Fruit fly (Drosophila melanogaster) whole organism, embryonic: ENCODE measurements around the gene CG10347.

ENCODE experiments used
- Atf-2 ChIP-seq: fragments of 200-800 bp; sonication (Bioruptor generic); optimal IDR thresholded peaks from 2 replicates; lab custom pipeline; 2016; ENCODE audit warnings: missing biosample characterization, missing genetic modification characterization
- Blimp-1 ChIP-seq: fragments of 200-800 bp; sonication (Bioruptor generic); optimal IDR thresholded peaks from 3 replicates; lab custom pipeline; 2018; ENCODE audit warnings: missing biosample characterization, missing genetic modification characterization, mild to moderate bottlenecking, moderate library complexity, missing genetic modification reagents
- BtbVII ChIP-seq: fragments of 200-800 bp; sonication (Bioruptor generic); optimal IDR thresholded peaks from 3 replicates; lab custom pipeline; 2017; ENCODE audit warnings: missing biosample characterization, mild to moderate bottlenecking, missing genetic modification characterization
- CG11504 ChIP-seq: fragments of 200-800 bp; sonication (Bioruptor generic); optimal IDR thresholded peaks from 3 replicates; lab custom pipeline; 2019; ENCODE audit warnings: missing biosample characterization, mild to moderate bottlenecking, missing genetic modification characterization, moderate library complexity
- CG11723 ChIP-seq: fragments of 200-800 bp; sonication (Bioruptor generic); optimal IDR thresholded peaks from 2 replicates; lab custom pipeline; 2017; ENCODE audit warnings: missing biosample characterization, mild to moderate bottlenecking, missing genetic modification characterization
- CG12942 ChIP-seq: fragments of 200-800 bp; sonication (Bioruptor generic); optimal IDR thresholded peaks from 3 replicates; lab custom pipeline; 2016; ENCODE audit warnings: missing biosample characterization, missing genetic modification characterization
- CG14014 ChIP-seq: fragments of 200-800 bp; sonication (Bioruptor generic); IDR thresholded peaks from 2 replicates; pipeline ENCODE4 v1.3.6; 2022; ENCODE audit warnings: missing biosample characterization, missing genetic modification characterization
- CG14710 ChIP-seq: fragments of 200-800 bp; sonication (Bioruptor generic); optimal IDR thresholded peaks from 3 replicates; lab custom pipeline; 2019; ENCODE audit warnings: missing biosample characterization, mild to moderate bottlenecking, missing genetic modification characterization, moderate library complexity
- CG15514 ChIP-seq: fragments of 200-800 bp; sonication (Bioruptor generic); optimal IDR thresholded peaks from 3 replicates; lab custom pipeline; 2017; ENCODE audit warnings: missing biosample characterization, missing genetic modification characterization, mild to moderate bottlenecking, moderate library complexity, missing genetic modification reagents
- CG15601 ChIP-seq: fragments of 200-800 bp; sonication (Bioruptor generic); optimal IDR thresholded peaks from 3 replicates; lab custom pipeline; 2019; ENCODE audit warnings: missing biosample characterization, mild to moderate bottlenecking, missing genetic modification characterization, moderate library complexity
- CG17385 ChIP-seq: fragments of 200-800 bp; sonication (Bioruptor generic); optimal IDR thresholded peaks from 3 replicates; lab custom pipeline; 2018; ENCODE audit warnings: missing biosample characterization, mild to moderate bottlenecking, missing genetic modification characterization
- CG2889 ChIP-seq: fragments of 200-800 bp; sonication (Bioruptor generic); IDR thresholded peaks from 3 replicates; pipeline ENCODE4 v1.3.6; 2022; ENCODE audit warnings: missing biosample characterization, missing genetic modification characterization
- CG33213 ChIP-seq: fragments of 200-800 bp; sonication (Bioruptor generic); optimal IDR thresholded peaks from 3 replicates; lab custom pipeline; 2016; ENCODE audit warnings: missing biosample characterization, missing genetic modification characterization
- CG3407 ChIP-seq: fragments of 200-800 bp; sonication (Bioruptor generic); optimal IDR thresholded peaks from 2 replicates; lab custom pipeline; 2018; ENCODE audit warnings: missing biosample characterization, mild to moderate bottlenecking, missing genetic modification characterization
- CG34376 ChIP-seq: fragments of 200-800 bp; sonication (Bioruptor generic); optimal IDR thresholded peaks from 2 replicates; lab custom pipeline; 2018; ENCODE audit warnings: missing biosample characterization, mild to moderate bottlenecking, missing genetic modification characterization
- CG4424 ChIP-seq: fragments of 200-800 bp; sonication (Bioruptor generic); optimal IDR thresholded peaks from 3 replicates; lab custom pipeline; 2016; ENCODE audit warnings: missing biosample characterization, missing genetic modification characterization
- CG6654 ChIP-seq: fragments of 200-800 bp; sonication (Bioruptor generic); optimal IDR thresholded peaks from 2 replicates; lab custom pipeline; 2017; ENCODE audit warnings: missing biosample characterization, mild to moderate bottlenecking, missing genetic modification characterization
- CG6854 ChIP-seq: fragments of 200-800 bp; sonication (Bioruptor generic); optimal IDR thresholded peaks from 3 replicates; lab custom pipeline; 2017; ENCODE audit warnings: missing biosample characterization, mild to moderate bottlenecking, missing genetic modification characterization
- CG9215 ChIP-seq: fragments of 200-800 bp; sonication (Bioruptor generic); IDR thresholded peaks from 2 replicates; pipeline ENCODE4 v1.3.6; 2022; ENCODE audit warnings: missing biosample characterization, missing genetic modification characterization
- Doc2 ChIP-seq: fragments of 200-800 bp; sonication (Bioruptor generic); IDR thresholded peaks from 2 replicates; pipeline ENCODE4 v1.3.6; 2022; ENCODE audit warnings: missing biosample characterization, missing genetic modification characterization
- HHEX ChIP-seq: fragments of 200-800 bp; sonication (Bioruptor generic); optimal IDR thresholded peaks from 3 replicates; lab custom pipeline; 2017; ENCODE audit warnings: missing biosample characterization, mild to moderate bottlenecking, missing genetic modification characterization, missing genetic modification reagents
- Hr39 ChIP-seq: fragments of >200 bp; optimal IDR thresholded peaks from 2 replicates; lab custom pipeline; 2017
- Lhr ChIP-seq: fragments of 200-800 bp; sonication (Bioruptor generic); optimal IDR thresholded peaks from 3 replicates; lab custom pipeline; 2017; ENCODE audit warnings: mild to moderate bottlenecking, missing biosample characterization, missing genetic modification reagents, missing genetic modification characterization
- MESR4 ChIP-seq: fragments of 200-800 bp; sonication (Bioruptor generic); optimal IDR thresholded peaks from 2 replicates; lab custom pipeline; 2018; ENCODE audit warnings: missing biosample characterization, mild to moderate bottlenecking, missing genetic modification characterization, moderate library complexity
- MTF-1 ChIP-seq: fragments of 200-800 bp; sonication (Bioruptor generic); optimal IDR thresholded peaks from 2 replicates; lab custom pipeline; 2018; ENCODE audit warnings: missing biosample characterization, mild to moderate bottlenecking, missing genetic modification characterization, borderline replicate concordance
- Med ChIP-seq: fragments of 200-800 bp; sonication (Bioruptor generic); peaks from one replicate; lab custom pipeline; 2016; ENCODE audit warnings: missing biosample characterization, missing genetic modification characterization, mild to moderate bottlenecking, inconsistent platforms, moderate library complexity
- NC2α ChIP-seq: fragments of 200-800 bp; sonication (Bioruptor generic); optimal IDR thresholded peaks from 2 replicates; lab custom pipeline; 2016; ENCODE audit warnings: missing biosample characterization, missing genetic modification characterization
- NC2β ChIP-seq: fragments of 200-800 bp; sonication (Bioruptor generic); optimal IDR thresholded peaks from 2 replicates; lab custom pipeline; 2016; ENCODE audit warnings: missing biosample characterization, missing genetic modification characterization
- ap ChIP-seq: fragments of 200-800 bp; sonication (Bioruptor generic); IDR thresholded peaks from 2 replicates; pipeline ENCODE4 v1.3.6; 2022; ENCODE audit warnings: missing biosample characterization, missing genetic modification characterization
- corto ChIP-seq: fragments of 200-800 bp; sonication (Bioruptor generic); optimal IDR thresholded peaks from 2 replicates; lab custom pipeline; 2016; ENCODE audit warnings: missing biosample characterization, mild to moderate bottlenecking, missing genetic modification characterization, moderate library complexity
- crp ChIP-seq, 2 experiments: fragments of 200-800 bp; sonication (Bioruptor generic); optimal IDR thresholded peaks; 2 replicates in 1 of 2; 3 replicates in 1 of 2; lab custom pipeline; 2017; ENCODE audit warnings: missing biosample characterization in 2 of 2, missing genetic modification characterization in 2 of 2, mild to moderate bottlenecking in 1 of 2, moderate library complexity in 1 of 2
- gsb ChIP-seq: fragments of 200-800 bp; sonication (Bioruptor generic); IDR thresholded peaks from 2 replicates; pipeline ENCODE4 v1.3.6; 2022; ENCODE audit warnings: missing biosample characterization, missing genetic modification characterization
- gt ChIP-seq: fragments of 200-800 bp; sonication (Bioruptor generic); IDR thresholded peaks from 2 replicates; pipeline ENCODE4 v1.3.6; 2022; ENCODE audit warnings: missing biosample characterization, missing genetic modification characterization
- hth ChIP-seq: fragments of >200 bp; optimal IDR thresholded peaks from 2 replicates; lab custom pipeline; 2017; ENCODE audit warnings: inconsistent platforms
- ken ChIP-seq: fragments of 200-800 bp; sonication (Bioruptor generic); IDR thresholded peaks from 3 replicates; pipeline ENCODE4 v1.3.6; 2022; ENCODE audit warnings: missing biosample characterization, missing genetic modification characterization
- mirr ChIP-seq: fragments of 200-800 bp; sonication (Bioruptor generic); optimal IDR thresholded peaks from 3 replicates; lab custom pipeline; 2018; ENCODE audit warnings: missing biosample characterization, mild to moderate bottlenecking, missing genetic modification characterization
- oc ChIP-seq: fragments of 200-800 bp; sonication (Bioruptor generic); optimal IDR thresholded peaks from 2 replicates; lab custom pipeline; 2018; ENCODE audit warnings: missing biosample characterization, mild to moderate bottlenecking, missing genetic modification characterization, moderate library complexity
- odd ChIP-seq: fragments of 200-800 bp; sonication (Bioruptor generic); optimal IDR thresholded peaks from 2 replicates; lab custom pipeline; 2017; ENCODE audit warnings: missing biosample characterization, mild to moderate bottlenecking, missing genetic modification characterization
- org-1 ChIP-seq: fragments of 200-800 bp; sonication (Bioruptor generic); optimal IDR thresholded peaks from 2 replicates; lab custom pipeline; 2017; ENCODE audit warnings: missing biosample characterization, missing genetic modification characterization
- pfk ChIP-seq: fragments of 200-800 bp; sonication (Bioruptor generic); optimal IDR thresholded peaks from 2 replicates; lab custom pipeline; 2018; ENCODE audit warnings: missing biosample characterization, mild to moderate bottlenecking, missing genetic modification characterization, moderate library complexity
- prd ChIP-seq, 3 experiments: fragments of >200 bp in 2 of 3; fragments of 200-800 bp in 1 of 3; sonication (Bioruptor generic) in 1 of 3; optimal IDR thresholded peaks in 2 of 3; IDR thresholded peaks in 1 of 3; 2 replicates in 2 of 3; 3 replicates in 1 of 3; pipeline versions ENCODE4 v1.3.6 to Lab custom; 2017 to 2022; ENCODE audit warnings: missing biosample characterization in 1 of 3, missing genetic modification characterization in 1 of 3
- pros ChIP-seq: fragments of 200-800 bp; sonication (Bioruptor generic); optimal IDR thresholded peaks from 3 replicates; lab custom pipeline; 2019; ENCODE audit warnings: missing biosample characterization, mild to moderate bottlenecking, missing genetic modification characterization, moderate library complexity
- psq ChIP-seq: fragments of 200-800 bp; sonication (Bioruptor generic); optimal IDR thresholded peaks from 2 replicates; lab custom pipeline; 2017; ENCODE audit warnings: missing biosample characterization, missing genetic modification characterization
- rib ChIP-seq: fragments of 200-800 bp; sonication (Bioruptor generic); IDR thresholded peaks from 2 replicates; pipeline ENCODE4 v1.3.6; 2022; ENCODE audit warnings: missing biosample characterization, missing genetic modification characterization
- sens ChIP-seq: fragments of 200-800 bp; sonication (Bioruptor generic); peaks from one replicate; lab custom pipeline; 2016; ENCODE audit warnings: missing biosample characterization, missing genetic modification characterization
- sqz ChIP-seq: fragments of 200-800 bp; sonication (Bioruptor generic); optimal IDR thresholded peaks from 3 replicates; lab custom pipeline; 2018; ENCODE audit warnings: missing biosample characterization, mild to moderate bottlenecking, missing genetic modification characterization
- tgo ChIP-seq: fragments of 200-800 bp; sonication (Bioruptor generic); IDR thresholded peaks from 3 replicates; pipeline ENCODE4 v1.3.6; 2022; ENCODE audit warnings: missing biosample characterization, missing genetic modification characterization
- tin ChIP-seq: fragments of 200-800 bp; sonication (Bioruptor generic); optimal IDR thresholded peaks from 3 replicates; lab custom pipeline; 2016; ENCODE audit warnings: missing biosample characterization, missing genetic modification characterization
- wek ChIP-seq: fragments of 200-800 bp; sonication (Bioruptor generic); optimal IDR thresholded peaks from 3 replicates; lab custom pipeline; 2018; ENCODE audit warnings: missing biosample characterization, mild to moderate bottlenecking, missing genetic modification characterization, moderate library complexity

CG10347 gene

dm6 chrX:11817183-11817972 lies 37.4 kb downstream of the CG10347 start (continued):
- no peak for TF ChIP-seq CG2889 (GFP tag; lab: Robert Waterston, UW)
- TF ChIP-seq Blimp-1 (GFP tag; lab: Kevin White, UChicago), result no peak
- TF ChIP-seq CG14014 (GFP tag; lab: Robert Waterston, UW), result 0 out of 2 replicates have a peak, but pooled peaks have one; percentile 16
- peak; percentile 88 for TF ChIP-seq CG17385 (GFP tag; lab: Kevin White, UChicago)
- peak in 1 of 2 experiments; percentile 73 for TF ChIP-seq crp (GFP tag; optimal IDR thresholded peaks at IDR 0.05; lab: Kevin White, UChicago)
- peak; percentile 11 for TF ChIP-seq BtbVII (GFP tag; lab: Kevin White, UChicago)
- TF ChIP-seq prd (optimal IDR thresholded peaks at IDR 0.05; lab: Kevin White, UChicago), result no peak
- TF ChIP-seq prd (GFP tag; IDR thresholded peaks at IDR 0.05; lab: Robert Waterston, UW), result no peak
- no peak for TF ChIP-seq CG12942 (GFP tag; lab: Kevin White, UChicago)
- TF ChIP-seq CG6854, result no peak
- no peak for TF ChIP-seq Doc2
- peak; percentile 6 for TF ChIP-seq CG3407 (GFP tag; lab: Kevin White, UChicago)
- no peak for TF ChIP-seq tgo (GFP tag; lab: Robert Waterston, UW)
- TF ChIP-seq MESR4 (GFP tag; lab: Kevin White, UChicago), result peak; percentile 19
- peak; percentile 40 for TF ChIP-seq sens (GFP tag; lab: Kevin White, UChicago)
- no peak for TF ChIP-seq NC2α (GFP tag; lab: Kevin White, UChicago)
- no peak for TF ChIP-seq CG15514 (GFP tag; lab: Kevin White, UChicago)
- no peak for TF ChIP-seq HHEX (GFP tag; lab: Kevin White, UChicago)
- no peak for TF ChIP-seq CG9215 (GFP tag; lab: Robert Waterston, UW)
- TF ChIP-seq CG34376, result peak; percentile 48
- TF ChIP-seq org-1 (GFP tag; lab: Kevin White, UChicago), result no peak
- TF ChIP-seq wek (GFP tag; lab: Kevin White, UChicago), result no peak
- peak; percentile 21 for TF ChIP-seq CG15601 (tag; lab: Kevin White, UChicago)
- no peak for TF ChIP-seq Hr39
- TF ChIP-seq CG11504 (tag; lab: Kevin White, UChicago), result peak; percentile 13
- TF ChIP-seq MTF-1 (GFP tag; lab: Kevin White, UChicago), result peak; percentile 20
- no peak for TF ChIP-seq gt (GFP tag; lab: Robert Waterston, UW)
- no peak for TF ChIP-seq rib
- TF ChIP-seq tin (GFP tag; lab: Kevin White, UChicago), result no peak
- TF ChIP-seq CG4424 (GFP tag; lab: Kevin White, UChicago), result no peak
- TF ChIP-seq psq (GFP tag; lab: Kevin White, UChicago), result peak; percentile 72
- no peak for TF ChIP-seq CG6654 (GFP tag; lab: Kevin White, UChicago)

dm6 chrX:11816434-11816948 lies 38.2 kb downstream of the CG10347 start, which contains the start of the genes CG1578 and rudhira:
TSS of gene CG1578 (minus strand) at chrX:11816551.
TSS of gene rudhira (plus strand) at chrX:11816898.
- no peak for TF ChIP-seq gsb (GFP tag; lab: Robert Waterston, UW)
- no peak for TF ChIP-seq odd (GFP tag; lab: Kevin White, UChicago)
- no peak for TF ChIP-seq CG33213
- no peak for TF ChIP-seq ap
- TF ChIP-seq CG11723 (GFP tag; lab: Kevin White, UChicago), result no peak
- no peak for TF ChIP-seq Atf-2 (GFP tag; lab: Kevin White, UChicago)
- TF ChIP-seq sqz (GFP tag; lab: Kevin White, UChicago), result peak; percentile 46
- TF ChIP-seq CG14710 (tag; lab: Kevin White, UChicago), result peak; percentile 80
- TF ChIP-seq corto (GFP tag; lab: Kevin White, UChicago), result no peak
- TF ChIP-seq pros (GFP tag; lab: Kevin White, UChicago), result no peak
- TF ChIP-seq oc, result no peak
- TF ChIP-seq pfk, result no peak
- peak; percentile 83 for TF ChIP-seq Lhr (GFP tag; lab: Kevin White, UChicago)
- no peak for TF ChIP-seq ken (GFP tag; lab: Robert Waterston, UW)
- peak; percentile 80 for TF ChIP-seq Med (GFP tag; lab: Kevin White, UChicago)
- no peak for TF ChIP-seq hth (lab: Kevin White, UChicago)
- no peak for TF ChIP-seq NC2β (GFP tag; lab: Kevin White, UChicago)
- TF ChIP-seq mirr (GFP tag; lab: Kevin White, UChicago), result no peak
